Worm (Caenorhabditis elegans) whole organism, early embryonic: ENCODE data around the gene B0244.15.

Experiments
- ama-1 ChIP-seq: fragments of 150-350 bp; optimal IDR thresholded peaks from 2 replicates; lab custom pipeline; 2014
- ets-7 ChIP-seq: sonication (generic microtip); optimal IDR thresholded peaks from 2 replicates; lab custom pipeline; 2016; ENCODE audit warnings: missing genotype, missing genetic modification characterization, missing compliant biosample characterization
- pes-1 ChIP-seq: fragments of 200-800 bp; sonication (Bioruptor generic); IDR thresholded peaks from 2 replicates; pipeline ENCODE4 v1.3.6; 2022; ENCODE audit warnings: missing genetic modification reagents, missing genetic modification characterization, missing compliant biosample characterization
- tra-4 ChIP-seq: sonication (generic microtip); optimal IDR thresholded peaks from 2 replicates; lab custom pipeline; 2017; ENCODE audit warnings: missing genetic modification characterization, missing compliant biosample characterization

DNA sequence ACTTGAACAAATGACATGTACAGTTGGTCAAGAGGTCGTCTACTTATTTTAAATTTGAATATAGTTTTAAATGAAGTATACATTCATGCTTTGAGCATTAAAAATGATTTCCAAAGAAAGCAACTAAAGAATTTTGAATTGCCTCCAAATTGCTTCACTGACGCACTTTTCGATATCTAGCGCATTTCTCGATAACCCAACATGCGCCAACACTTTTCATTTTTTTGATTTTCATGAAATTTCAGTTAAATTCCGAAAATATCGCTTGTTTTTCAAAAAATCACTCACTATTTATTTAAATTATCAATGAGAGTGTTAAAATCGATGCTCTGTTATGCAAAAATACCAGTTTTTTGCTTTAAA is 23.4 kb upstream of the B0244.15 start:
- TF ChIP-seq ama-1 (lab: Kevin White, UChicago) (no peak), pes-1 (no peak), tra-4 (tag; lab: Kevin White, UChicago) (no peak), ets-7 (no peak)
